Worm (Caenorhabditis elegans) whole organism, young adult: ENCODE data around the gene B0273.115.
A peak's percentile ranks its signal among the peaks of the same experiment; 100 is the strongest.

Experiments
- B0035.1 ChIP-seq: sonication (generic microtip); optimal IDR thresholded peaks from 2 replicates; lab custom pipeline; 2016; ENCODE audit warnings: missing genetic modification characterization, mild to moderate bottlenecking, missing compliant biosample characterization, missing genotype, missing genetic modification reagents
- F52B5.7 ChIP-seq: sonication (generic microtip); optimal IDR thresholded peaks from 2 replicates; lab custom pipeline; 2016; ENCODE audit warnings: mild to moderate bottlenecking, missing genetic modification characterization, missing compliant biosample characterization
- F55B11.4 ChIP-seq: sonication (generic microtip); optimal IDR thresholded peaks from 2 replicates; lab custom pipeline; 2016; ENCODE audit warnings: missing compliant biosample characterization, missing genetic modification characterization, borderline replicate concordance; ENCODE audit not compliant: insufficient read depth
- F57C9.4 ChIP-seq: sonication (generic microtip); optimal IDR thresholded peaks from 2 replicates; lab custom pipeline; 2017; ENCODE audit warnings: mild to moderate bottlenecking, missing genetic modification characterization, missing compliant biosample characterization
- K12H6.12 ChIP-seq: fragments of 200-800 bp; sonication (Bioruptor generic); optimal IDR thresholded peaks from 2 replicates; lab custom pipeline; 2018; ENCODE audit warnings: mild to moderate bottlenecking, missing genetic modification characterization, missing compliant biosample characterization
- Y67H2A.10 ChIP-seq: fragments of 200-800 bp; sonication (Bioruptor generic); conservative IDR thresholded peaks from 2 replicates; pipeline ENCODE4 v1.3.6; 2022; ENCODE audit warnings: missing genetic modification reagents, missing genetic modification characterization, missing compliant biosample characterization
- Y95B8A.8 ChIP-seq: fragments of 200-800 bp; sonication (Bioruptor generic); IDR thresholded peaks from 2 replicates; pipeline ENCODE4 v1.3.6; 2022; ENCODE audit warnings: missing genetic modification reagents, missing genetic modification characterization, missing compliant biosample characterization
- akir-1 ChIP-seq: fragments of 200-800 bp; sonication (Bioruptor generic); optimal IDR thresholded peaks from 2 replicates; lab custom pipeline; 2018; ENCODE audit warnings: mild to moderate bottlenecking, missing genetic modification characterization, moderate library complexity, missing compliant biosample characterization
- ama-1 ChIP-seq, 3 experiments: fragments of 150-350 bp in 1 of 3; sonication (generic microtip) in 2 of 3; optimal IDR thresholded peaks; 2 replicates each; lab custom pipeline; 2014 to 2018; ENCODE audit warnings: missing biosample characterization in 2 of 3, missing genetic modification characterization in 2 of 3, missing genetic modification reagents in 2 of 3
- attf-5 ChIP-seq: fragments of 200-800 bp; sonication (Bioruptor generic); optimal IDR thresholded peaks from 2 replicates; lab custom pipeline; 2018; ENCODE audit warnings: mild to moderate bottlenecking, missing genetic modification characterization, missing compliant biosample characterization
- attf-6 ChIP-seq: fragments of 200-800 bp; sonication (Bioruptor generic); IDR thresholded peaks from 2 replicates; pipeline ENCODE4 v1.3.6; 2022; ENCODE audit warnings: missing genetic modification reagents, missing genetic modification characterization, missing compliant biosample characterization
- bed-2 ChIP-seq: fragments of 200-800 bp; sonication (Bioruptor generic); IDR thresholded peaks from 2 replicates; pipeline ENCODE4 v1.3.6; 2022; ENCODE audit warnings: missing genetic modification reagents, missing genetic modification characterization, missing compliant biosample characterization
- cebp-1 ChIP-seq, 2 experiments: fragments of 200-800 bp in 1 of 2; sonication (Bioruptor generic) in 1 of 2; sonication (generic microtip) in 1 of 2; IDR thresholded peaks in 1 of 2; optimal IDR thresholded peaks in 1 of 2; 2 replicates each; pipeline versions ENCODE4 v1.3.6 to Lab custom; 2017 to 2022; ENCODE audit warnings: missing compliant biosample characterization in 2 of 2, missing genetic modification characterization in 2 of 2, mild to moderate bottlenecking in 1 of 2, missing genetic modification reagents in 1 of 2, moderate library complexity in 1 of 2
- dpff-1 ChIP-seq: sonication (generic microtip); optimal IDR thresholded peaks from 2 replicates; lab custom pipeline; 2017; ENCODE audit warnings: mild to moderate bottlenecking, missing genetic modification characterization, missing compliant biosample characterization
- efl-1 ChIP-seq: fragments of 150-350 bp; optimal IDR thresholded peaks from 2 replicates; lab custom pipeline; 2014; ENCODE audit warnings: missing biosample characterization, missing genetic modification reagents, missing genetic modification characterization
- egl-18 ChIP-seq: fragments of 200-800 bp; sonication (Bioruptor generic); IDR thresholded peaks from 2 replicates; pipeline ENCODE4 v1.3.6; 2022; ENCODE audit warnings: missing genetic modification reagents, missing genetic modification characterization, missing compliant biosample characterization
- ekl-4 ChIP-seq: fragments of 200-800 bp; sonication (Bioruptor generic); IDR thresholded peaks from 2 replicates; pipeline ENCODE4 v1.3.6; 2022; ENCODE audit warnings: missing genetic modification reagents, missing genetic modification characterization, missing compliant biosample characterization
- ets-4 ChIP-seq: fragments of 200-800 bp; sonication (Bioruptor generic); optimal IDR thresholded peaks from 2 replicates; lab custom pipeline; 2018; ENCODE audit warnings: mild to moderate bottlenecking, missing genetic modification characterization, missing compliant biosample characterization
- fkh-3 ChIP-seq: sonication (generic microtip); optimal IDR thresholded peaks from 2 replicates; lab custom pipeline; 2016; ENCODE audit warnings: mild to moderate bottlenecking, missing genetic modification characterization, missing compliant biosample characterization
- him-1 ChIP-seq: sonication (generic microtip); optimal IDR thresholded peaks from 2 replicates; lab custom pipeline; 2016; ENCODE audit warnings: missing genotype, missing genetic modification reagents, missing genetic modification characterization, missing compliant biosample characterization
- hrde-1 ChIP-seq: sonication (generic microtip); optimal IDR thresholded peaks from 2 replicates; lab custom pipeline; 2016; ENCODE audit warnings: missing genetic modification characterization, mild to moderate bottlenecking, missing compliant biosample characterization, moderate library complexity, missing genotype, missing genetic modification reagents, borderline replicate concordance
- let-526 ChIP-seq: fragments of 200-800 bp; sonication (Bioruptor generic); IDR thresholded peaks from 2 replicates; pipeline ENCODE4 v1.3.6; 2022; ENCODE audit warnings: missing genetic modification reagents, missing genetic modification characterization, missing compliant biosample characterization
- lin-54 ChIP-seq: fragments of 200-800 bp; sonication (Bioruptor generic); optimal IDR thresholded peaks from 2 replicates; lab custom pipeline; 2018; ENCODE audit warnings: mild to moderate bottlenecking, missing genetic modification characterization, missing compliant biosample characterization
- lir-1 ChIP-seq: fragments of 200-800 bp; sonication (Bioruptor generic); conservative IDR thresholded peaks from 2 replicates; pipeline ENCODE4 v1.3.6; 2022; ENCODE audit warnings: missing genetic modification reagents, missing genetic modification characterization, missing compliant biosample characterization
- lsl-1 ChIP-seq: fragments of 200-800 bp; sonication (Bioruptor generic); optimal IDR thresholded peaks from 2 replicates; lab custom pipeline; 2018; ENCODE audit warnings: mild to moderate bottlenecking, missing genetic modification characterization, moderate library complexity, missing compliant biosample characterization
- madf-10 ChIP-seq: sonication (generic microtip); optimal IDR thresholded peaks from 2 replicates; lab custom pipeline; 2016; ENCODE audit warnings: mild to moderate bottlenecking, missing genetic modification characterization, missing compliant biosample characterization
- madf-6 ChIP-seq: fragments of 200-800 bp; sonication (Bioruptor generic); IDR thresholded peaks from 2 replicates; pipeline ENCODE4 v1.3.6; 2022; ENCODE audit warnings: missing genetic modification reagents, missing genetic modification characterization, missing compliant biosample characterization
- mcd-1 ChIP-seq: fragments of 200-800 bp; sonication (Bioruptor generic); IDR thresholded peaks from 2 replicates; pipeline ENCODE4 v1.3.6; 2022; ENCODE audit warnings: missing genetic modification reagents, missing genetic modification characterization, missing compliant biosample characterization
- mes-4 ChIP-seq: sonication (generic microtip); optimal IDR thresholded peaks from 2 replicates; lab custom pipeline; 2016; ENCODE audit warnings: missing genotype, missing genetic modification characterization, missing compliant biosample characterization
- mxl-1 ChIP-seq: sonication (generic microtip); optimal IDR thresholded peaks from 2 replicates; lab custom pipeline; 2016; ENCODE audit warnings: missing genetic modification characterization, missing compliant biosample characterization
- nfya-1 ChIP-seq: sonication (generic microtip); optimal IDR thresholded peaks from 2 replicates; lab custom pipeline; 2017; ENCODE audit warnings: antibody characterized with exemption, missing compliant biosample characterization, missing genetic modification characterization, borderline replicate concordance; ENCODE audit not compliant: insufficient read depth
- nfya-2 ChIP-seq: fragments of 200-800 bp; sonication (Bioruptor generic); IDR thresholded peaks from 2 replicates; pipeline ENCODE4 v1.3.6; 2022; ENCODE audit warnings: missing genetic modification reagents, missing genetic modification characterization, missing compliant biosample characterization
- nhr-80 ChIP-seq: sonication (generic microtip); optimal IDR thresholded peaks from 2 replicates; lab custom pipeline; 2016; ENCODE audit warnings: missing genetic modification characterization, missing compliant biosample characterization
- sdz-38 ChIP-seq: sonication (generic microtip); optimal IDR thresholded peaks from 2 replicates; lab custom pipeline; 2016; ENCODE audit warnings: missing genotype, missing genetic modification characterization, missing compliant biosample characterization
- snpc-1.3 ChIP-seq: sonication (generic microtip); optimal IDR thresholded peaks from 2 replicates; lab custom pipeline; 2017; ENCODE audit warnings: missing genetic modification characterization, mild to moderate bottlenecking, missing compliant biosample characterization, antibody characterized with exemption, moderate library complexity, missing genotype, missing genetic modification reagents; ENCODE audit not compliant: insufficient read depth
- unc-62 ChIP-seq: fragments of 150-350 bp; optimal IDR thresholded peaks from 2 replicates; lab custom pipeline; 2014; ENCODE audit warnings: missing biosample characterization, missing genetic modification reagents, missing genetic modification characterization
- xnd-1 ChIP-seq: sonication (generic microtip); optimal IDR thresholded peaks from 2 replicates; lab custom pipeline; 2016; ENCODE audit warnings: missing genotype, missing genetic modification reagents, missing genetic modification characterization, missing compliant biosample characterization
- ztf-22 ChIP-seq: fragments of 200-800 bp; sonication (Bioruptor generic); optimal IDR thresholded peaks from 2 replicates; lab custom pipeline; 2018; ENCODE audit warnings: mild to moderate bottlenecking, missing genetic modification characterization, moderate library complexity, missing compliant biosample characterization
- ztf-25 ChIP-seq: fragments of 200-800 bp; sonication (Bioruptor generic); IDR thresholded peaks from 2 replicates; pipeline ENCODE4 v1.3.6; 2022; ENCODE audit warnings: missing genetic modification reagents, missing genetic modification characterization, missing compliant biosample characterization
- ztf-3 ChIP-seq: fragments of 200-800 bp; sonication (Bioruptor generic); optimal IDR thresholded peaks from 2 replicates; lab custom pipeline; 2018; ENCODE audit warnings: mild to moderate bottlenecking, missing genetic modification characterization, missing compliant biosample characterization

The B0273.115 gene

ce11 chrIV:5482231-5482630, 8.7 kb downstream of the B0273.115 start, which contains the start of gene T11F8.12:
TSS of gene T11F8.12 (minus strand) at chrIV:5482331.
- no peak for TF ChIP-seq bed-2 (GFP tag; lab: Robert Waterston, UW)
- TF ChIP-seq ama-1 (optimal IDR thresholded peaks at IDR 0.05; lab: Kevin White, UChicago): no peak
- no peak for TF ChIP-seq ama-1 (GFP tag; optimal IDR thresholded peaks at IDR 0.05; lab: Kevin White, UChicago)
- no peak for TF ChIP-seq dpff-1 (tag; lab: Kevin White, UChicago)
- TF ChIP-seq ets-4 (GFP tag; lab: Kevin White, UChicago): no peak
- TF ChIP-seq attf-5 (GFP tag; lab: Kevin White, UChicago): no peak
- no peak for TF ChIP-seq K12H6.12 (tag; lab: Kevin White, UChicago)
- no peak for TF ChIP-seq madf-10 (tag; lab: Kevin White, UChicago)

ce11 chrIV:5479289-5479688, 11.7 kb downstream of the B0273.115 start, which contains the start of gene T11F8.1:
TSS of gene T11F8.1 (plus strand) at chrIV:5479589.
- TF ChIP-seq F55B11.4 (tag; lab: Kevin White, UChicago): no peak
- TF ChIP-seq efl-1 (GFP tag; lab: Kevin White, UChicago): peak; percentile 21

DNA sequence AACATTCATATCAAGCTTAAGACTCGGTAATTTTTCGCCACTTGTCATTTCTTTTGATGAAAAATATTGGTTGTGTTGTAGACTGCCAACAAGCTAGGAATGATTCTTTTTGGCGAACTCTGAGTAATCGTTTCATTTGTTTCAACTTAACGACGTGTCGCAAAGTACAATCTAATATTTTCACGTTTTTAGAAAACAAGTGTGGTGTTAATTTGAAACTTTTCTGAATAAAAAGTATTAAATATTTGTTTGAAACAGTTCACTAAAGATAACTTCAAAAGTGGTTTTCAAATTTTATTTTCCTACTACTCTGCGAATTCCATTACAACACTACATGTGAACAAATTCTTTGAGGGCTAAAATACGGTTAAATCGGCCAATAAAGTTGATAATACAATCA, 14.5 kb downstream of the B0273.115 start, which contains the start of gene T11F8.4:
T11F8.4 (minus strand) TSS at position 101 of the 400 bp plus-strand sequence.
- TF ChIP-seq B0035.1 (tag; lab: Kevin White, UChicago): no peak
- no peak for TF ChIP-seq snpc-1.3 (tag; lab: Kevin White, UChicago)
- TF ChIP-seq ets-4 (GFP tag; lab: Kevin White, UChicago): no peak
- no peak for TF ChIP-seq nfya-1 (tag; lab: Kevin White, UChicago)
- TF ChIP-seq, all 124 proteins: peak for 0

DNA sequence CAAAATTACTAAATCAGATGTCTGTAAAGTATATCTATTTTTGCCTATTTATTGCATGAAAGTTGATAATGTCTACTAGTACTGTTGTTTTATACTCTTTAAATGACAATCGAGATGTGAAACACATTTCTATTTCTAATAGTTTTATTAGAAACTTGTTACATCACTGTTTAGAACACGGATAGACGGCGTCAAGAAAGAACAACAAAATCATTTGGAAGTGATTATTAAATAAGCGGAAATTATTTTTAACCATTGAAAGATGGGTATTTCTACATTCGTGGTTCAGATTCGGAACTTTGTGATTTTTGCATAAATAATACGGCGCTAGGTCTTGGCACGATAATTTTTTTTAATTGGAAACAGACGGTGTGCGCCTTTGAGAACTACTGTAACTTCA, 17.9 kb downstream of the B0273.115 start:
- no peak for TF ChIP-seq egl-18 (GFP tag; lab: Robert Waterston, UW)
- no peak for TF ChIP-seq Y67H2A.10 (GFP tag; lab: Robert Waterston, UW)
- TF ChIP-seq mcd-1 (GFP tag; lab: Robert Waterston, UW): no peak
- TF ChIP-seq akir-1 (GFP tag; lab: Kevin White, UChicago): no peak
- TF ChIP-seq Y95B8A.8 (GFP tag; lab: Robert Waterston, UW): 0 out of 2 replicates have a peak, but pooled peaks have one; percentile 60
- TF ChIP-seq mes-4 (tag; lab: Kevin White, UChicago): no peak
- no peak for TF ChIP-seq nfya-1 (tag; lab: Kevin White, UChicago)
- TF ChIP-seq madf-6 (GFP tag; lab: Robert Waterston, UW): peak; percentile 62
- no peak for TF ChIP-seq ztf-25 (GFP tag; lab: Robert Waterston, UW)
- peak; percentile 79 for TF ChIP-seq hrde-1 (tag; lab: Kevin White, UChicago)
- 0 out of 2 replicates have a peak, but pooled peaks have one; percentile 48 for TF ChIP-seq lir-1 (GFP tag; lab: Robert Waterston, UW)
- peak; percentile 85 for TF ChIP-seq attf-6 (GFP tag; lab: Robert Waterston, UW)
- TF ChIP-seq xnd-1 (tag; lab: Kevin White, UChicago): peak; percentile 33
- no peak for TF ChIP-seq F52B5.7 (tag; lab: Kevin White, UChicago)
- TF ChIP-seq lsl-1 (GFP tag; lab: Kevin White, UChicago): peak; percentile 26
- peak; percentile 39 for TF ChIP-seq lin-54 (GFP tag; lab: Kevin White, UChicago)
- TF ChIP-seq nfya-2 (GFP tag; lab: Robert Waterston, UW): no peak; the same call in 1 of the 2 replicates
- TF ChIP-seq mxl-1 (tag; lab: Kevin White, UChicago): no peak
- TF ChIP-seq cebp-1 (GFP tag; IDR thresholded peaks at IDR 0.05; lab: Robert Waterston, UW): no peak
- no peak for TF ChIP-seq cebp-1 (tag; optimal IDR thresholded peaks at IDR 0.05; lab: Kevin White, UChicago)
- peak; percentile 48; the same call in 1 of the 2 replicates for TF ChIP-seq ekl-4 (GFP tag; lab: Robert Waterston, UW)
- no peak for TF ChIP-seq unc-62 (GFP tag; lab: Kevin White, UChicago)
- peak; percentile 26 for TF ChIP-seq efl-1 (GFP tag; lab: Kevin White, UChicago)
- no peak for TF ChIP-seq sdz-38 (tag; lab: Kevin White, UChicago)
- no peak for TF ChIP-seq let-526 (GFP tag; lab: Robert Waterston, UW)
- TF ChIP-seq ztf-3: no peak
- TF ChIP-seq snpc-1.3 (tag; lab: Kevin White, UChicago): peak; percentile 67
- no peak for TF ChIP-seq ztf-22 (GFP tag; lab: Kevin White, UChicago)
- TF ChIP-seq fkh-3 (tag; lab: Kevin White, UChicago): no peak
- no peak for TF ChIP-seq nhr-80 (tag; lab: Kevin White, UChicago)
- TF ChIP-seq him-1 (tag; lab: Kevin White, UChicago): no peak
- TF ChIP-seq F57C9.4 (tag; lab: Kevin White, UChicago): no peak
